Fruit fly (Drosophila melanogaster) whole organism, wandering third instar larva: Measurements from ENCODE around the gene PICK1.
A peak's percentile ranks its signal among the peaks of the same experiment; 100 is the strongest.

Experiments used
- Abd-B ChIP-seq: fragments of >200 bp; optimal IDR thresholded peaks from 2 replicates; lab custom pipeline; 2017; ENCODE audit warnings: missing biosample characterization, missing genetic modification characterization
- CG32264 ChIP-seq: fragments of 200-800 bp; sonication (Bioruptor generic); optimal IDR thresholded peaks from 2 replicates; lab custom pipeline; 2016; ENCODE audit warnings: missing biosample characterization, missing genetic modification characterization
- CG9705 ChIP-seq: fragments of 200-800 bp; sonication (Bioruptor generic); optimal IDR thresholded peaks from 2 replicates; lab custom pipeline; 2018; ENCODE audit warnings: missing biosample characterization, mild to moderate bottlenecking, missing genetic modification characterization
- CrebA ChIP-seq: fragments of 200-800 bp; sonication (Bioruptor generic); optimal IDR thresholded peaks from 2 replicates; lab custom pipeline; 2016; ENCODE audit warnings: missing biosample characterization, mild to moderate bottlenecking, missing genetic modification characterization, borderline replicate concordance
- Dfd ChIP-seq: fragments of >200 bp; optimal IDR thresholded peaks from 2 replicates; lab custom pipeline; 2017; ENCODE audit warnings: missing biosample characterization, missing genetic modification characterization
- Dif ChIP-seq: fragments of 200-275, 200-300 bp; sonication (Bioruptor generic); optimal IDR thresholded peaks from 2 replicates; lab custom pipeline; 2018; ENCODE audit warnings: missing biosample characterization, missing genetic modification characterization; ENCODE audit not compliant: partially characterized antibody
- GATAd ChIP-seq: sonication (Bioruptor generic); optimal IDR thresholded peaks from 2 replicates; lab custom pipeline; 2016; ENCODE audit warnings: missing biosample characterization, missing genetic modification characterization
- HLH106 ChIP-seq: fragments of 200-800 bp; optimal IDR thresholded peaks from 3 replicates; lab custom pipeline; 2019; ENCODE audit warnings: missing biosample characterization, mild to moderate bottlenecking, missing genetic modification characterization, moderate library complexity
- Hr78 ChIP-seq: fragments of >200 bp; optimal IDR thresholded peaks from 2 replicates; lab custom pipeline; 2017; ENCODE audit warnings: missing biosample characterization, missing genetic modification characterization
- Hr83 ChIP-seq: fragments of 200-300 bp; sonication (Bioruptor generic); optimal IDR thresholded peaks from 2 replicates; lab custom pipeline; 2016; ENCODE audit warnings: missing biosample characterization, mild to moderate bottlenecking, missing genetic modification characterization, moderate library complexity; ENCODE audit not compliant: poor library complexity, severe bottlenecking
- Jra ChIP-seq: sonication (Bioruptor generic); optimal IDR thresholded peaks from 2 replicates; lab custom pipeline; 2016; ENCODE audit warnings: missing biosample characterization, missing genetic modification characterization
- Mio ChIP-seq: sonication (Bioruptor generic); optimal IDR thresholded peaks from 2 replicates; lab custom pipeline; 2016; ENCODE audit warnings: missing biosample characterization, missing genetic modification characterization
- Myc ChIP-seq: fragments of >200 bp; optimal IDR thresholded peaks from 2 replicates; lab custom pipeline; 2017
- N ChIP-seq: fragments of >200 bp; optimal IDR thresholded peaks from 2 replicates; lab custom pipeline; 2018; ENCODE audit warnings: missing biosample characterization, missing external identifiers, missing genetic modification characterization
- OdsH ChIP-seq: fragments of 200-800 bp; sonication (Bioruptor generic); optimal IDR thresholded peaks from 2 replicates; lab custom pipeline; 2016; ENCODE audit warnings: missing biosample characterization, mild to moderate bottlenecking, missing genetic modification characterization
- Rel ChIP-seq, 2 experiments: fragments of 200-800 bp; sonication (Bioruptor generic) in 1 of 2; optimal IDR thresholded peaks; 2 replicates in 1 of 2; 3 replicates in 1 of 2; lab custom pipeline; 2016 to 2019; ENCODE audit warnings: mild to moderate bottlenecking in 2 of 2, missing biosample characterization in 2 of 2, missing genetic modification characterization in 2 of 2, moderate library complexity in 1 of 2
- Sp1 ChIP-seq: fragments of 200-800 bp; sonication (Bioruptor generic); optimal IDR thresholded peaks from 3 replicates; lab custom pipeline; 2019; ENCODE audit warnings: missing biosample characterization, mild to moderate bottlenecking, missing genetic modification characterization, moderate library complexity
- Vsx2 ChIP-seq: fragments of 200-300, 225-300 bp; sonication (Bioruptor generic); optimal IDR thresholded peaks from 2 replicates; lab custom pipeline; 2018; ENCODE audit warnings: missing biosample characterization, missing genetic modification characterization; ENCODE audit not compliant: partially characterized antibody
- br ChIP-seq: fragments of 200-800 bp; sonication (Bioruptor generic); optimal IDR thresholded peaks from 2 replicates; lab custom pipeline; 2016; ENCODE audit warnings: missing biosample characterization, missing genetic modification characterization
- brk ChIP-seq: fragments of 200-800 bp; sonication (Bioruptor generic); optimal IDR thresholded peaks from 2 replicates; lab custom pipeline; 2016; ENCODE audit warnings: missing biosample characterization, mild to moderate bottlenecking, missing genetic modification characterization
- dl ChIP-seq, 2 experiments: fragments of 175-275, 200-275 bp in 1 of 2; fragments of 200-275 bp in 1 of 2; sonication (Bioruptor generic); optimal IDR thresholded peaks; lab custom pipeline; 2018; ENCODE audit warnings: mild to moderate bottlenecking in 2 of 2, missing biosample characterization in 2 of 2, missing genetic modification characterization in 2 of 2, moderate library complexity in 2 of 2; ENCODE audit not compliant: partially characterized antibody in 2 of 2, insufficient read depth in 1 of 2
- dmrt93B ChIP-seq: fragments of 200-800 bp; sonication (Bioruptor generic); optimal IDR thresholded peaks from 2 replicates; lab custom pipeline; 2018; ENCODE audit warnings: missing biosample characterization, mild to moderate bottlenecking, missing genetic modification characterization
- dsf ChIP-seq: sonication (Bioruptor generic); optimal IDR thresholded peaks from 2 replicates; lab custom pipeline; 2016; ENCODE audit warnings: missing biosample characterization, missing genetic modification characterization, borderline replicate concordance
- ey ChIP-seq: fragments of 200-800 bp; sonication (Bioruptor generic); optimal IDR thresholded peaks from 2 replicates; lab custom pipeline; 2016; ENCODE audit warnings: missing biosample characterization, missing genetic modification characterization
- foxo ChIP-seq, 2 experiments: fragments of 200-800 bp; sonication (Bioruptor generic); optimal IDR thresholded peaks; 2 replicates in 1 of 2; 3 replicates in 1 of 2; lab custom pipeline; 2016 to 2017; ENCODE audit warnings: missing biosample characterization in 2 of 2, missing genetic modification characterization in 2 of 2
- fru ChIP-seq: fragments of 200-800 bp; sonication (Bioruptor generic); optimal IDR thresholded peaks from 3 replicates; lab custom pipeline; 2016; ENCODE audit warnings: missing biosample characterization, mild to moderate bottlenecking, missing genetic modification characterization
- h ChIP-seq: fragments of 200-800 bp; sonication (Bioruptor generic); optimal IDR thresholded peaks from 3 replicates; lab custom pipeline; 2016; ENCODE audit warnings: missing biosample characterization, mild to moderate bottlenecking, missing genetic modification characterization
- jim ChIP-seq: fragments of 175-275, 200-325 bp; sonication (Bioruptor generic); optimal IDR thresholded peaks from 2 replicates; lab custom pipeline; 2016; ENCODE audit warnings: missing biosample characterization, mild to moderate bottlenecking, missing genetic modification characterization
- lola ChIP-seq: fragments of >200 bp; optimal IDR thresholded peaks from 2 replicates; lab custom pipeline; 2017; ENCODE audit warnings: missing biosample characterization, missing genetic modification characterization
- pan ChIP-seq: fragments of >200 bp; optimal IDR thresholded peaks from 2 replicates; lab custom pipeline; 2017
- psq ChIP-seq: fragments of 200-800 bp; sonication (Bioruptor generic); optimal IDR thresholded peaks from 3 replicates; lab custom pipeline; 2017; ENCODE audit warnings: missing biosample characterization, mild to moderate bottlenecking, missing genetic modification characterization, moderate library complexity
- rgr ChIP-seq: fragments of 200-800 bp; sonication (Bioruptor generic); optimal IDR thresholded peaks from 3 replicates; lab custom pipeline; 2016; ENCODE audit warnings: missing biosample characterization, mild to moderate bottlenecking, missing genetic modification characterization
- sage ChIP-seq: fragments of 200-800 bp; sonication (Bioruptor generic); optimal IDR thresholded peaks from 2 replicates; lab custom pipeline; 2016; ENCODE audit warnings: missing biosample characterization, mild to moderate bottlenecking, missing genetic modification characterization
- sv ChIP-seq: fragments of 200-800 bp; sonication (Bioruptor generic); optimal IDR thresholded peaks from 3 replicates; lab custom pipeline; 2016; ENCODE audit warnings: missing biosample characterization, missing genetic modification characterization
- tai ChIP-seq: sonication (Bioruptor generic); optimal IDR thresholded peaks from 2 replicates; lab custom pipeline; 2016; ENCODE audit warnings: missing biosample characterization, missing genetic modification characterization
- usp ChIP-seq: fragments of >200 bp; optimal IDR thresholded peaks from 2 replicates; lab custom pipeline; 2017; ENCODE audit warnings: missing biosample characterization, missing genetic modification characterization
- woc ChIP-seq: sonication (Bioruptor generic); optimal IDR thresholded peaks from 2 replicates; lab custom pipeline; 2016; ENCODE audit warnings: missing biosample characterization, mild to moderate bottlenecking, missing genetic modification characterization

The PICK1 gene

dm6 chr2L:12701498-12701897 lies 6.7 kb downstream of the PICK1 start:
- TF ChIP-seq Vsx2 (GFP tag; lab: Kevin White, UChicago) (no peak), brk (no peak), ey (GFP tag; lab: Kevin White, UChicago) (no peak), tai (GFP tag; lab: Kevin White, UChicago) (no peak), br (GFP tag; lab: Kevin White, UChicago) (no peak), Dif (GFP tag; lab: Kevin White, UChicago) (no peak), rgr (GFP tag; lab: Kevin White, UChicago) (no peak), Dfd (no peak), sage (GFP tag; lab: Kevin White, UChicago) (no peak), Hr83 (no peak), Jra (GFP tag; lab: Kevin White, UChicago) (no peak), dmrt93B (GFP tag; lab: Kevin White, UChicago) (no peak), lola (GFP tag; lab: Kevin White, UChicago) (no peak), OdsH (GFP tag; lab: Kevin White, UChicago) (no peak)

- TF ChIP-seq Jra (GFP tag; lab: Kevin White, UChicago): peak; percentile 94
- TF ChIP-seq Vsx2 (GFP tag; lab: Kevin White, UChicago): no peak
- no peak for TF ChIP-seq dl (GFP tag; optimal IDR thresholded peaks at IDR 0.05; lab: Kevin White, UChicago; ENCODE audit: insufficient read depth in 1 of 2, partially characterized antibody in 2 of 2)
- no peak for TF ChIP-seq Hr83
- peak; percentile 47 for TF ChIP-seq ey (GFP tag; lab: Kevin White, UChicago)
- no peak for TF ChIP-seq CG32264 (GFP tag; lab: Kevin White, UChicago)
- TF ChIP-seq dsf (GFP tag; lab: Kevin White, UChicago): peak; percentile 15
- TF ChIP-seq N (GFP tag; lab: Kevin White, UChicago): no peak
- TF ChIP-seq psq (GFP tag; lab: Kevin White, UChicago): peak; percentile 41
- TF ChIP-seq brk: no peak
- TF ChIP-seq CG9705 (GFP tag; lab: Kevin White, UChicago): peak; percentile 71
- TF ChIP-seq dmrt93B (GFP tag; lab: Kevin White, UChicago): peak; percentile 68
- no peak for TF ChIP-seq Dfd
- peak in 1 of 2 experiments; percentile 70 for TF ChIP-seq foxo (GFP tag; optimal IDR thresholded peaks at IDR 0.05; lab: Kevin White, UChicago)
- TF ChIP-seq CrebA: no peak
- TF ChIP-seq GATAd (GFP tag; lab: Kevin White, UChicago): no peak
- peak; percentile 21 for TF ChIP-seq OdsH (GFP tag; lab: Kevin White, UChicago)
- peak; percentile 73 for TF ChIP-seq br (GFP tag; lab: Kevin White, UChicago)
- TF ChIP-seq Hr78 (GFP tag; lab: Kevin White, UChicago): no peak
- peak; percentile 14 for TF ChIP-seq sv (GFP tag; lab: Kevin White, UChicago)
- TF ChIP-seq usp (GFP tag; lab: Kevin White, UChicago): no peak
- no peak for TF ChIP-seq sage (GFP tag; lab: Kevin White, UChicago)
- TF ChIP-seq HLH106 (tag; lab: Kevin White, UChicago): peak; percentile 80
- TF ChIP-seq jim (GFP tag; lab: Kevin White, UChicago): no peak
- TF ChIP-seq rgr (GFP tag; lab: Kevin White, UChicago): peak; percentile 57
- TF ChIP-seq Abd-B (GFP tag; lab: Kevin White, UChicago): no peak
- TF ChIP-seq Sp1 (GFP tag; lab: Kevin White, UChicago): peak; percentile 84
- TF ChIP-seq Rel (GFP tag; optimal IDR thresholded peaks at IDR 0.05; lab: Kevin White, UChicago): no peak
- TF ChIP-seq Rel (tag; optimal IDR thresholded peaks at IDR 0.05; lab: Kevin White, UChicago): peak; percentile 85
- peak; percentile 96 for TF ChIP-seq Myc (lab: Kevin White, UChicago)
- no peak for TF ChIP-seq Mio (GFP tag; lab: Kevin White, UChicago)
- TF ChIP-seq fru (GFP tag; lab: Kevin White, UChicago): peak; percentile 62
- peak; percentile 50 for TF ChIP-seq woc (GFP tag; lab: Kevin White, UChicago)
- no peak for TF ChIP-seq pan (lab: Kevin White, UChicago)
- no peak for TF ChIP-seq tai (GFP tag; lab: Kevin White, UChicago)
- TF ChIP-seq h (GFP tag; lab: Kevin White, UChicago): peak; percentile 70
- TF ChIP-seq Dif (GFP tag; lab: Kevin White, UChicago): peak; percentile 72
- no peak for TF ChIP-seq lola (GFP tag; lab: Kevin White, UChicago)
- TF ChIP-seq, all 38 proteins: peak for 19
Measured at dm6 chr2L:12704418-12704920, 9.6 kb downstream of the PICK1 start, which contains the start of the genes CG5776 and spict. TSS of gene CG5776 (minus strand) at chr2L:12704451. TSS of gene spict (plus strand) at chr2L:12704725.
